Worm (Caenorhabditis elegans): ENCODE data around the gene pxl-1.

DNA sequence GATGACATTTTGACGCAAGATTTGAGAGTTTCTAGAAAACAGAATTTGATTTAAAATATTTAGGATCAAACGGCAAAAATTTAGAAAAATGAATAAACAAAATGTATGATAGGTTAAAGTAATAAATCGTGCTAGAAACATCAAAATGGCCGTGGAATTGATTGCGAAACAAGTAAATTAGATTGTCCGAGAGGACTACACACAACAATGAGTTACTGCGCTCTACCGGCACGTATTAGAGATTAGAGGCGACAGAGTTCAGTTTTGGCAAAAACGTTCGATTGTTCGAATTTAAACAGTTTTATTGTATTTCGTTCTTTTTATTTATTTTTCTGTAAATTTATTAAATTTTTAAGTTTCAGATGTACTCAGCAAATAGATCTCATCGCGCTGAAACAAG is 29.9 kb upstream of the pxl-1 start, which contains the start of the genes dnc-2 and bcl-7:
- TF ChIP-seq klf-2 (GFP tag; conservative IDR thresholded peaks at IDR 0.05) (no peak), T22C8.4 (GFP tag; IDR thresholded peaks at IDR 0.05) (no peak), med-1 (GFP tag; optimal IDR thresholded peaks at IDR 0.05; ENCODE audit: insufficient read depth) (no peak), ztf-23 (GFP tag; IDR thresholded peaks at IDR 0.05) (no peak), flt-1 (GFP tag; IDR thresholded peaks at IDR 0.05) (no peak), tab-1 (GFP tag; IDR thresholded peaks at IDR 0.05) (no peak), ztf-29 (GFP tag; IDR thresholded peaks at IDR 0.05) (no peak), ref-1 (GFP tag; conservative IDR thresholded peaks at IDR 0.05) (no peak), cog-1 (tag; optimal IDR thresholded peaks at IDR 0.05) (no peak)

Measured in whole organism, midembryonic.